Worm (Caenorhabditis elegans) whole organism, L3 larva: ENCODE measurements around the gene zipt-15.

ENCODE experiments used
- R02D3.7 ChIP-seq: fragments of 150-350 bp; optimal IDR thresholded peaks from 2 replicates; lab custom pipeline; 2014; ENCODE audit warnings: missing biosample characterization, missing genetic modification characterization
- ZK546.5 ChIP-seq: sonication (generic microtip); optimal IDR thresholded peaks from 2 replicates; lab custom pipeline; 2017; ENCODE audit warnings: missing biosample characterization, missing genetic modification characterization
- aly-2 ChIP-seq: fragments of 150-350 bp; optimal IDR thresholded peaks from 2 replicates; lab custom pipeline; 2014; ENCODE audit warnings: missing biosample characterization, missing genetic modification characterization
- ama-1 ChIP-seq: fragments of 150-350 bp; optimal IDR thresholded peaks from 2 replicates; lab custom pipeline; 2018
- ceh-16 ChIP-seq: sonication (generic microtip); optimal IDR thresholded peaks from 2 replicates; lab custom pipeline; 2017; ENCODE audit warnings: missing biosample characterization, missing genetic modification characterization
- ceh-28 ChIP-seq: fragments of 150-350 bp; optimal IDR thresholded peaks from 2 replicates; lab custom pipeline; 2014; ENCODE audit warnings: missing biosample characterization, missing genetic modification reagents, missing genetic modification characterization
- ceh-82 ChIP-seq: fragments of 150-350 bp; optimal IDR thresholded peaks from 2 replicates; lab custom pipeline; 2014; ENCODE audit warnings: missing biosample characterization, missing genetic modification characterization
- ceh-9 ChIP-seq: sonication (generic microtip); optimal IDR thresholded peaks from 2 replicates; lab custom pipeline; 2018; ENCODE audit warnings: missing biosample characterization, missing genetic modification characterization
- daf-12 ChIP-seq: fragments of 150-350 bp; optimal IDR thresholded peaks from 2 replicates; lab custom pipeline; 2014; ENCODE audit warnings: missing biosample characterization, missing genetic modification reagents, missing genetic modification characterization
- egl-27 ChIP-seq: sonication (generic microtip); optimal IDR thresholded peaks from 4 replicates; lab custom pipeline; 2017; ENCODE audit warnings: missing biosample characterization, missing genetic modification reagents, missing genetic modification characterization
- egl-5 ChIP-seq: fragments of 150-350 bp; optimal IDR thresholded peaks from 2 replicates; lab custom pipeline; 2017; ENCODE audit warnings: missing biosample characterization, missing genetic modification reagents, missing genetic modification characterization, inconsistent platforms
- elt-1 ChIP-seq: fragments of 150-350 bp; optimal IDR thresholded peaks from 2 replicates; lab custom pipeline; 2014; ENCODE audit warnings: missing biosample characterization, missing genetic modification characterization
- elt-2 ChIP-seq: sonication (generic microtip); optimal IDR thresholded peaks from 2 replicates; lab custom pipeline; 2016; ENCODE audit warnings: missing genetic modification reagents, mild to moderate bottlenecking, missing genetic modification characterization, missing compliant biosample characterization
- elt-3 ChIP-seq, 3 experiments: fragments of 150-350 bp in 1 of 3; sonication (generic microtip) in 2 of 3; optimal IDR thresholded peaks; 2 replicates in 2 of 3; 4 replicates in 1 of 3; lab custom pipeline; 2014 to 2017; ENCODE audit warnings: missing biosample characterization in 3 of 3, missing genetic modification characterization in 3 of 3
- eor-1 ChIP-seq, 2 experiments: fragments of 150-350 bp; optimal IDR thresholded peaks; 2 replicates each; lab custom pipeline; 2014 to 2018; ENCODE audit warnings: missing biosample characterization in 2 of 2, missing genetic modification characterization in 2 of 2
- fkh-10 ChIP-seq: sonication (generic microtip); optimal IDR thresholded peaks from 2 replicates; lab custom pipeline; 2017; ENCODE audit warnings: missing biosample characterization, missing genetic modification reagents, missing genetic modification characterization
- fkh-2 ChIP-seq: fragments of 150-350 bp; optimal IDR thresholded peaks from 2 replicates; lab custom pipeline; 2014; ENCODE audit warnings: missing biosample characterization, missing genetic modification reagents, missing genetic modification characterization
- fos-1 ChIP-seq: fragments of 150-350 bp; optimal IDR thresholded peaks from 2 replicates; lab custom pipeline; 2014; ENCODE audit warnings: missing biosample characterization, missing genetic modification characterization
- hmg-11 ChIP-seq: sonication (generic microtip); optimal IDR thresholded peaks from 2 replicates; lab custom pipeline; 2016; ENCODE audit warnings: missing genetic modification characterization, missing compliant biosample characterization
- jun-1 ChIP-seq: fragments of 150-350 bp; optimal IDR thresholded peaks from 2 replicates; lab custom pipeline; 2014; ENCODE audit warnings: missing biosample characterization, missing genetic modification reagents, missing genetic modification characterization
- lin-15B ChIP-seq: fragments of 150-350 bp; optimal IDR thresholded peaks from 2 replicates; lab custom pipeline; 2014; ENCODE audit warnings: missing biosample characterization, missing genetic modification characterization
- lin-39 ChIP-seq: fragments of 150-350 bp; optimal IDR thresholded peaks from 2 replicates; lab custom pipeline; 2018; ENCODE audit warnings: missing biosample characterization, missing genetic modification reagents, missing genetic modification characterization
- lsy-12 ChIP-seq: sonication (generic microtip); optimal IDR thresholded peaks from 2 replicates; lab custom pipeline; 2016; ENCODE audit warnings: mild to moderate bottlenecking, missing genetic modification characterization, missing compliant biosample characterization
- mdl-1 ChIP-seq: fragments of 150-350 bp; optimal IDR thresholded peaks from 2 replicates; lab custom pipeline; 2014; ENCODE audit warnings: missing biosample characterization, missing genetic modification characterization
- mml-1 ChIP-seq: fragments of 150-350 bp; sonication (generic microtip); optimal IDR thresholded peaks from 3 replicates; lab custom pipeline; 2014; ENCODE audit warnings: missing biosample characterization, missing genetic modification characterization
- nfya-1 ChIP-seq: sonication (generic microtip); optimal IDR thresholded peaks from 2 replicates; lab custom pipeline; 2017; ENCODE audit warnings: missing genetic modification characterization, mild to moderate bottlenecking, missing compliant biosample characterization, antibody characterized with exemption, moderate library complexity; ENCODE audit not compliant: insufficient read depth
- nhr-11 ChIP-seq: fragments of 150-350 bp; optimal IDR thresholded peaks from 2 replicates; lab custom pipeline; 2014; ENCODE audit warnings: missing biosample characterization, missing genetic modification characterization
- nhr-12 ChIP-seq: fragments of 150-350 bp; optimal IDR thresholded peaks from 2 replicates; lab custom pipeline; 2014; ENCODE audit warnings: missing biosample characterization, missing genetic modification characterization
- nhr-23 ChIP-seq: fragments of 150-350 bp; optimal IDR thresholded peaks from 2 replicates; lab custom pipeline; 2014; ENCODE audit warnings: missing biosample characterization, missing genetic modification reagents, missing genetic modification characterization
- nhr-237 ChIP-seq: fragments of 150-350 bp; optimal IDR thresholded peaks from 2 replicates; lab custom pipeline; 2014; ENCODE audit warnings: missing biosample characterization, missing genetic modification characterization
- nhr-25 ChIP-seq: sonication (generic microtip); optimal IDR thresholded peaks from 2 replicates; lab custom pipeline; 2017; ENCODE audit warnings: missing biosample characterization, missing genetic modification characterization
- nhr-28 ChIP-seq: fragments of 150-350 bp; optimal IDR thresholded peaks from 2 replicates; lab custom pipeline; 2014; ENCODE audit warnings: missing biosample characterization, missing genetic modification characterization
- nhr-43 ChIP-seq: sonication (generic microtip); optimal IDR thresholded peaks from 2 replicates; lab custom pipeline; 2016; ENCODE audit warnings: mild to moderate bottlenecking, missing genetic modification characterization, missing compliant biosample characterization; ENCODE audit not compliant: poor library complexity, severe bottlenecking
- nhr-67 ChIP-seq: fragments of 150-350 bp; optimal IDR thresholded peaks from 2 replicates; lab custom pipeline; 2014; ENCODE audit warnings: missing biosample characterization, missing genetic modification characterization
- nhr-76 ChIP-seq: fragments of 150-350 bp; sonication (generic microtip); optimal IDR thresholded peaks from 5 replicates; lab custom pipeline; 2014; ENCODE audit warnings: missing biosample characterization, missing genetic modification characterization
- nhr-77 ChIP-seq: fragments of 150-350 bp; optimal IDR thresholded peaks from 2 replicates; lab custom pipeline; 2014; ENCODE audit warnings: missing biosample characterization, missing genetic modification characterization
- pha-4 ChIP-seq: fragments of 150-350 bp; optimal IDR thresholded peaks from 2 replicates; lab custom pipeline; 2014; ENCODE audit warnings: missing biosample characterization, missing genetic modification reagents, missing genetic modification characterization
- pqm-1 ChIP-seq: fragments of 150-350 bp; optimal IDR thresholded peaks from 2 replicates; lab custom pipeline; 2017; ENCODE audit warnings: missing biosample characterization, missing genetic modification characterization, inconsistent platforms
- sea-2 ChIP-seq: fragments of 150-350 bp; sonication (generic microtip); optimal IDR thresholded peaks from 4 replicates; lab custom pipeline; 2014; ENCODE audit warnings: missing biosample characterization, missing genetic modification reagents, missing genetic modification characterization
- skn-1 ChIP-seq: fragments of 150-350 bp; optimal IDR thresholded peaks from 2 replicates; lab custom pipeline; 2014; ENCODE audit warnings: missing biosample characterization, missing genetic modification characterization
- snpc-4 ChIP-seq: fragments of 150-350 bp; optimal IDR thresholded peaks from 2 replicates; lab custom pipeline; 2014; ENCODE audit warnings: missing biosample characterization, missing genetic modification characterization
- tbx-2 ChIP-seq: sonication (generic microtip); optimal IDR thresholded peaks from 2 replicates; lab custom pipeline; 2016; ENCODE audit warnings: mild to moderate bottlenecking, missing genetic modification characterization, missing compliant biosample characterization
- unc-39 ChIP-seq: sonication (generic microtip); optimal IDR thresholded peaks from 4 replicates; lab custom pipeline; 2017; ENCODE audit warnings: missing biosample characterization, missing genetic modification characterization
- unc-62 ChIP-seq: fragments of 150-350 bp; sonication (generic microtip); optimal IDR thresholded peaks from 4 replicates; lab custom pipeline; 2014; ENCODE audit warnings: missing biosample characterization, missing genetic modification reagents, missing genetic modification characterization
- zag-1 ChIP-seq: fragments of 150-350 bp; optimal IDR thresholded peaks from 2 replicates; lab custom pipeline; 2014; ENCODE audit warnings: missing biosample characterization, missing genetic modification characterization
- ztf-11 ChIP-seq: fragments of 150-350 bp; optimal IDR thresholded peaks from 2 replicates; lab custom pipeline; 2014; ENCODE audit warnings: missing biosample characterization, missing genetic modification characterization
- ztf-4 ChIP-seq: fragments of 150-350 bp; optimal IDR thresholded peaks from 2 replicates; lab custom pipeline; 2014; ENCODE audit warnings: missing biosample characterization, missing genetic modification characterization

The zipt-15 gene

DNA sequence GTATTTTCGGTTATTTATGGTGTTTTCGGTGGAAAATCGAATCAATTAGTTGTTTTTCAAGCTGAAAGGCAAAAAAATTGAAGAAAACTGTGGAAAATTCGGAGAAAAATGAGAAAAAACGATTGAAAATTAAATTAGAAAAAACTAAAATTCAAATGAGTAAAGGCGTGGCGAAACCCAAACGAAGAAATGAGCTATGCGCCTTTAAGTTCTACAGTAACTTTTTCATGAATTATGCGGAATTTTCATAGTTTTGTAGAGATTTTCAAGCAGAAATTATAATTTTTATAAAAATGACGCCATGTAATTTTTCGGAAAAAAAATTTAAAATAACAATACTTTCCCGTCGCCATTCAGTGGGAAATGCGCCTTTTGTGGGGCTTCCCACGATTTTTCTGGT is 4.9 kb upstream of the zipt-15 start:
- TF ChIP-seq ZK546.5 (tag; lab: Kevin White, UChicago), result no peak
- TF ChIP-seq ceh-82 (tag; lab: Kevin White, UChicago), result no peak
- no peak for TF ChIP-seq nhr-237 (tag; lab: Kevin White, UChicago)
- TF ChIP-seq nhr-12 (tag; lab: Kevin White, UChicago), result no peak
- TF ChIP-seq nhr-28 (tag; lab: Kevin White, UChicago), result no peak

DNA sequence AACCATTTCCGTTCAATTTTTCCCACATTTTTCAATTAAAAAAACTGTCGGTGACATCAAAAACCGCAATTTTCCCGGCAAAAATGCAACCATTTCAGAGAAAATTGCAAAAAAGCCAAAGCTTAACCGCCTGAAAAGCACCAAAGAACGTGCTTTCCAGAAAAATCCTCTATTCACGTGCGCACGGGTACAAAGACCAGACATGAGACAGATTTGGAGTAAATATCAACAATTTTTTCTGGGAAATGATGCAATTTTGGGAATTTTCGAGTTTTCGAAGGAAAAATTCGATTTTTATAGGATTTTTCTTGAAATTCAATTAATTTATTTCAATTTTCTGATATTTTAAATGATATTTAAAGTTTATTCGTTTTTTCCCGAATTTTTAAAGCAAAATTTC is 4.4 kb upstream of the zipt-15 start:
- TF ChIP-seq lin-39 (tag; lab: Kevin White, UChicago) (no peak), nhr-77 (tag; lab: Kevin White, UChicago) (no peak), tbx-2 (no peak), nhr-11 (tag; lab: Kevin White, UChicago) (no peak), eor-1 (tag; optimal IDR thresholded peaks at IDR 0.05; lab: Kevin White, UChicago) (no peak), nhr-76 (tag; lab: Kevin White, UChicago) (no peak), ama-1 (no peak), jun-1 (tag; lab: Kevin White, UChicago) (no peak), ztf-4 (tag; lab: Kevin White, UChicago) (no peak), ceh-28 (tag; lab: Kevin White, UChicago) (no peak), ceh-16 (tag; lab: Kevin White, UChicago) (no peak), elt-2 (tag; lab: Kevin White, UChicago) (no peak), nhr-67 (tag; lab: Kevin White, UChicago) (no peak), nfya-1 (tag; lab: Kevin White, UChicago) (no peak), pqm-1 (tag; lab: Kevin White, UChicago) (no peak), mdl-1 (no peak), unc-62 (GFP tag; lab: Kevin White, UChicago) (no peak)

DNA sequence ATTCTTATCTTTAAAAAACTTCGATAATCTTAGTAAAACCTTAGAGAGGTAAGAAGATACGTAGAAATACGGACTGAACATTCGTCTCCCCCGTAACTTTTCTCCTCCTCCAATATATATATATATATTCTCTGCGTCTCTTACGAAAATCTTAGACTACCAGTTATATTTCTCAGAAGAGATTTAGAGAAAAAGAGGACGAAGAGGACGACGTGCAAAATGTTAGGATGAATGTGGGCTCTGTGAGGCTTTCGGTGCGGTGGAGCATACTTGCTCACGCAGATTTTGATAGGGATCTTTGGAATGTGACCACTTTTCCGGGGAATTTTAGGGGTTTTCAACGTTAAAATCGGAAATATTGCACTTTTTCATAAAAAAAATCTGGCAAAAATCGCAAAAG is 3.7 kb upstream of the zipt-15 start:
- TF ChIP-seq daf-12 (tag; lab: Kevin White, UChicago) (no peak), ceh-9 (tag; lab: Kevin White, UChicago) (no peak), nhr-77 (tag; lab: Kevin White, UChicago) (no peak), lin-39 (tag; lab: Kevin White, UChicago) (peak; percentile 66), lsy-12 (tag; lab: Kevin White, UChicago) (no peak), snpc-4 (tag; lab: Kevin White, UChicago) (peak; percentile 63), tbx-2 (no peak), nhr-12 (tag; lab: Kevin White, UChicago) (no peak), nfya-1 (tag; lab: Kevin White, UChicago) (peak; percentile 88), ama-1 (no peak), fkh-10 (GFP tag; lab: Kevin White, UChicago) (peak; percentile 10), ztf-4 (tag; lab: Kevin White, UChicago) (no peak), jun-1 (tag; lab: Kevin White, UChicago) (no peak), elt-2 (tag; lab: Kevin White, UChicago) (no peak), elt-3 (tag; optimal IDR thresholded peaks at IDR 0.05; lab: Kevin White, UChicago) (no peak), unc-62 (GFP tag; lab: Kevin White, UChicago) (no peak), ceh-82 (tag; lab: Kevin White, UChicago) (no peak), unc-39 (no peak), fos-1 (tag; lab: Kevin White, UChicago) (no peak), nhr-28 (tag; lab: Kevin White, UChicago) (no peak), mml-1 (no peak), pha-4 (tag; lab: Kevin White, UChicago) (peak; percentile 81), R02D3.7 (tag; lab: Kevin White, UChicago) (peak; percentile 28), ZK546.5 (tag; lab: Kevin White, UChicago) (no peak), zag-1 (tag; lab: Kevin White, UChicago) (no peak), mdl-1 (no peak), egl-5 (tag; lab: Kevin White, UChicago) (no peak), pqm-1 (tag; lab: Kevin White, UChicago) (no peak), nhr-25 (tag; lab: Kevin White, UChicago) (no peak), ceh-28 (tag; lab: Kevin White, UChicago) (peak; percentile 51), sea-2 (no peak), elt-1 (tag; lab: Kevin White, UChicago) (peak; percentile 68), fkh-2 (tag; lab: Kevin White, UChicago) (no peak), hmg-11 (tag; lab: Kevin White, UChicago) (peak; percentile 85), nhr-23 (tag; lab: Kevin White, UChicago) (peak; percentile 49), egl-27 (no peak), aly-2 (tag; lab: Kevin White, UChicago) (no peak), nhr-67 (tag; lab: Kevin White, UChicago) (no peak), nhr-43 (tag; lab: Kevin White, UChicago) (no peak), nhr-237 (tag; lab: Kevin White, UChicago) (no peak), eor-1 (tag; optimal IDR thresholded peaks at IDR 0.05; lab: Kevin White, UChicago) (peak in 1 of 2 experiments; percentile 54), ztf-11 (no peak), nhr-11 (tag; lab: Kevin White, UChicago) (no peak), skn-1 (tag; lab: Kevin White, UChicago) (no peak), ceh-16 (tag; lab: Kevin White, UChicago) (no peak), nhr-76 (tag; lab: Kevin White, UChicago) (no peak), lin-15B (tag; lab: Kevin White, UChicago) (peak; percentile 95)
